Worm (Caenorhabditis elegans): ENCODE results near the gene K10H10.5.

The K10H10.5 gene

DNA sequence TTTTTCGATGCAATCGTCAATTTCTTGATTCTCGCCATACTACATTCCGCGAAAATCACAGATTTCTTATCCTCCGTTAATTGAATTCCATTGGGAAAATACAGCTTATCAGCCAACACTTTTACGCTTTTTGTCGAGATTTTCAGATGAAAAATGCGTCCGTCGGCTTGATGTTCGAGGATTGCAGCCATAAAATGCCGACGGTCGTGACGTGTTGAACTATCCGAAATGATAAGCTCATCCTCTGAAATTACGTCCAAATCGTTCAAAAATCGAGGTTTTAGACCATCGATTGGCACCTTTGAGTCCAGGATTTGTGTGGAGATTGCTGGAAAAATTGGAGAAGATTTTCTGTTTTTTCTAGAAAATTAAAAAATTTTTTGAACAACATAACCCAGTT lies 25.6 kb downstream of the K10H10.5 start:
- no peak for TF ChIP-seq nhr-47 (tag; optimal IDR thresholded peaks at IDR 0.05)
- TF ChIP-seq hlh-17 (GFP tag; optimal IDR thresholded peaks at IDR 0.05; ENCODE audit: borderline replicate concordance): no peak
- no peak for TF ChIP-seq lin-13 (GFP tag; optimal IDR thresholded peaks at IDR 0.05)
- TF ChIP-seq efl-1 (optimal IDR thresholded peaks at IDR 0.05): no peak
- peak in 1 of 2 experiments; percentile 57 for TF ChIP-seq efl-1 (GFP tag; optimal IDR thresholded peaks at IDR 0.05 in 1 of 2)
- no peak for TF ChIP-seq aha-1 (tag; optimal IDR thresholded peaks at IDR 0.05)

DNA sequence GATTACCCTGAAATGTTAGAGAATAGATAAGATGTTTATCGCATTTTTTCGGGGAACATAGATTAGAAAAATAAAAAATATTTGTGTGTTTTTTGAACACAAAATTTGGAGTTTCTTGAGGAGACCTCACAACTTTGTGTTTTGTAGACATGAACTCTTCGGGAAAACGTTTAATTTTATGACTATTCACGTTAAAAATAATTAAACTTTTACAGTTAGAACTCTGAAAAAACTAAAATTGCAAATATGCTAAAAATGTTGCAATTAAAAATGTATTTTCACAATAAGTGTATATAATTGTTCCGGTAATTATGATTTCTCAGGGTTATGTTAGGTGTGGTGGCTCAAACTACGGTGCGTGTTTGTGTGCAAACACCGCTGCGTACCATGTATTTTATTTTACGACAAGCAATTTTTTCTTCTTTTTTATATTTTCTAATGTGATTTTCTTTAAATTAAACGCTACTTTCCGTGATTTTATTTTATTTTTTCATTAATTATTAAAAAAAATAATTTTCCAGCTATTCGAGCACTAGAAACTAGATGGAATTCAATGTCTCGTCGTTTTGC lies 26.8 kb downstream of the K10H10.5 start, which contains the start of the genes F57C2.5 and spat-1:
TSS of gene F57C2.5 (minus strand) at position 7 of the 570 bp plus-strand sequence.
TSS of gene spat-1 (plus strand) at position 520 of the 570 bp plus-strand sequence.
- TF ChIP-seq ets-5 (GFP tag; IDR thresholded peaks at IDR 0.05) (no peak), hpl-2 (GFP tag; optimal IDR thresholded peaks at IDR 0.05) (no peak), ceh-88 (GFP tag; IDR thresholded peaks at IDR 0.05) (peak; percentile 71; the same call in 1 of the 2 replicates), ces-1 (GFP tag; optimal IDR thresholded peaks at IDR 0.05) (no peak), ceh-82 (tag; optimal IDR thresholded peaks at IDR 0.05) (peak in 1 of 3 experiments; percentile 51), mep-1 (tag; optimal IDR thresholded peaks at IDR 0.05) (peak; percentile 78), pax-3 (tag; optimal IDR thresholded peaks at IDR 0.05) (peak; percentile 87), unc-130 (tag; optimal IDR thresholded peaks at IDR 0.05) (peak; percentile 93), tlp-1 (tag; optimal IDR thresholded peaks at IDR 0.05) (no peak), nhr-77 (tag; optimal IDR thresholded peaks at IDR 0.05) (peak; percentile 94), xbp-1 (tag; optimal IDR thresholded peaks at IDR 0.05) (peak; percentile 65), zip-4 (GFP tag; optimal IDR thresholded peaks at IDR 0.05) (no peak), mdl-1 (tag; optimal IDR thresholded peaks at IDR 0.05) (peak in 1 of 2 experiments; percentile 9), ama-1 (optimal IDR thresholded peaks at IDR 0.05) (no peak), skn-1 (tag; optimal IDR thresholded peaks at IDR 0.05) (peak; percentile 30), nhr-11 (tag; optimal IDR thresholded peaks at IDR 0.05) (no peak), ceh-63 (GFP tag; optimal IDR thresholded peaks at IDR 0.05) (no peak), lsy-2 (tag; optimal IDR thresholded peaks at IDR 0.05) (peak; percentile 93 to 98), tbx-2 (tag; optimal IDR thresholded peaks at IDR 0.05) (peak; percentile 71), ceh-8 (GFP tag; optimal IDR thresholded peaks at IDR 0.05) (no peak), snu-23 (GFP tag; optimal IDR thresholded peaks at IDR 0.05) (peak; percentile 88), fkh-10 (GFP tag; optimal IDR thresholded peaks at IDR 0.05) (no peak), irx-1 (tag; optimal IDR thresholded peaks at IDR 0.05) (peak; percentile 32), rnt-1 (tag; optimal IDR thresholded peaks at IDR 0.05) (no peak), isw-1 (GFP tag; IDR thresholded peaks at IDR 0.05) (peak; percentile 66), C16A3.4 (tag; optimal IDR thresholded peaks at IDR 0.05) (peak; percentile 88), unc-86 (tag; optimal IDR thresholded peaks at IDR 0.05) (peak; percentile 40), lin-15B (tag; optimal IDR thresholded peaks at IDR 0.05) (peak; percentile 39), nhr-28 (tag; optimal IDR thresholded peaks at IDR 0.05) (no peak), elt-3 (tag; optimal IDR thresholded peaks at IDR 0.05) (peak in 1 of 6 experiments; percentile 38), snpc-4 (tag; optimal IDR thresholded peaks at IDR 0.05) (peak; percentile 51), egl-27 (tag; optimal IDR thresholded peaks at IDR 0.05) (no peak), lin-14 (GFP tag; optimal IDR thresholded peaks at IDR 0.05) (no peak), ceh-90 (tag; optimal IDR thresholded peaks at IDR 0.05) (peak; percentile 40), vab-15 (tag; optimal IDR thresholded peaks at IDR 0.05) (peak; percentile 89), sptf-1 (tag; optimal IDR thresholded peaks at IDR 0.05) (no peak), elt-2 (tag; optimal IDR thresholded peaks at IDR 0.05) (peak; percentile 67), pqm-1 (tag; optimal IDR thresholded peaks at IDR 0.05) (no peak), nhr-76 (tag; optimal IDR thresholded peaks at IDR 0.05) (no peak), efl-1 (optimal IDR thresholded peaks at IDR 0.05) (peak; percentile 73), efl-1 (GFP tag; optimal IDR thresholded peaks at IDR 0.05 in 1 of 2) (peak; percentile 57 to 93), mab-9 (GFP tag; IDR thresholded peaks at IDR 0.05) (no peak), blmp-1 (tag; optimal IDR thresholded peaks at IDR 0.05) (peak; percentile 49), pag-3 (tag; optimal IDR thresholded peaks at IDR 0.05; ENCODE audit: borderline replicate concordance, insufficient read depth) (no peak), jun-1 (tag; optimal IDR thresholded peaks at IDR 0.05) (no peak), nhr-85 (tag) (peak; percentile 81), lin-39 (tag; optimal IDR thresholded peaks at IDR 0.05) (no peak), nhr-84 (tag; optimal IDR thresholded peaks at IDR 0.05) (no peak)

Measured in whole organism, L1 larva.